Worm (Caenorhabditis elegans): Measurements from ENCODE around the gene T26H5.4.

- no peak for TF ChIP-seq cog-1 (tag; optimal IDR thresholded peaks at IDR 0.05)
- TF ChIP-seq ztf-29 (GFP tag; IDR thresholded peaks at IDR 0.05): no peak
- no peak for TF ChIP-seq flt-1 (GFP tag; IDR thresholded peaks at IDR 0.05)
- no peak for TF ChIP-seq T22C8.4 (GFP tag; IDR thresholded peaks at IDR 0.05)
- TF ChIP-seq klf-2 (GFP tag; conservative IDR thresholded peaks at IDR 0.05): no peak
- TF ChIP-seq tab-1 (GFP tag; IDR thresholded peaks at IDR 0.05): no peak
- TF ChIP-seq ztf-23 (GFP tag; IDR thresholded peaks at IDR 0.05): no peak
- no peak for TF ChIP-seq med-1 (GFP tag; optimal IDR thresholded peaks at IDR 0.05; ENCODE audit: insufficient read depth)
- TF ChIP-seq ref-1 (GFP tag; conservative IDR thresholded peaks at IDR 0.05): no peak
Observed at ce11 chrV:15404859-15405258, 43.6 kb downstream of the T26H5.4 start, which contains the start of gene srh-258.

All from whole organism, midembryonic.